Fruit fly (Drosophila melanogaster) whole organism, wandering third instar larva: Measurements from ENCODE around the gene NijA.

Experiments used
- Abd-B ChIP-seq: fragments of >200 bp; optimal IDR thresholded peaks from 2 replicates; lab custom pipeline; 2017; ENCODE audit warnings: missing biosample characterization, missing genetic modification characterization
- CG32264 ChIP-seq: fragments of 200-800 bp; sonication (Bioruptor generic); optimal IDR thresholded peaks from 2 replicates; lab custom pipeline; 2016; ENCODE audit warnings: missing biosample characterization, missing genetic modification characterization
- CG9705 ChIP-seq: fragments of 200-800 bp; sonication (Bioruptor generic); optimal IDR thresholded peaks from 2 replicates; lab custom pipeline; 2018; ENCODE audit warnings: missing biosample characterization, mild to moderate bottlenecking, missing genetic modification characterization
- CrebA ChIP-seq: fragments of 200-800 bp; sonication (Bioruptor generic); optimal IDR thresholded peaks from 2 replicates; lab custom pipeline; 2016; ENCODE audit warnings: missing biosample characterization, mild to moderate bottlenecking, missing genetic modification characterization, borderline replicate concordance
- Dif ChIP-seq: fragments of 200-275, 200-300 bp; sonication (Bioruptor generic); optimal IDR thresholded peaks from 2 replicates; lab custom pipeline; 2018; ENCODE audit warnings: missing biosample characterization, missing genetic modification characterization; ENCODE audit not compliant: partially characterized antibody
- GATAd ChIP-seq: sonication (Bioruptor generic); optimal IDR thresholded peaks from 2 replicates; lab custom pipeline; 2016; ENCODE audit warnings: missing biosample characterization, missing genetic modification characterization
- HLH106 ChIP-seq: fragments of 200-800 bp; optimal IDR thresholded peaks from 3 replicates; lab custom pipeline; 2019; ENCODE audit warnings: missing biosample characterization, mild to moderate bottlenecking, missing genetic modification characterization, moderate library complexity
- Hnf4 ChIP-seq: fragments of 200-800 bp; sonication (Bioruptor generic); optimal IDR thresholded peaks from 2 replicates; lab custom pipeline; 2016; ENCODE audit warnings: missing biosample characterization, mild to moderate bottlenecking, missing genetic modification characterization
- Hr78 ChIP-seq: fragments of >200 bp; optimal IDR thresholded peaks from 2 replicates; lab custom pipeline; 2017; ENCODE audit warnings: missing biosample characterization, missing genetic modification characterization
- Hr83 ChIP-seq: fragments of 200-300 bp; sonication (Bioruptor generic); optimal IDR thresholded peaks from 2 replicates; lab custom pipeline; 2016; ENCODE audit warnings: missing biosample characterization, mild to moderate bottlenecking, missing genetic modification characterization, moderate library complexity; ENCODE audit not compliant: poor library complexity, severe bottlenecking
- Jra ChIP-seq: sonication (Bioruptor generic); optimal IDR thresholded peaks from 2 replicates; lab custom pipeline; 2016; ENCODE audit warnings: missing biosample characterization, missing genetic modification characterization
- Mio ChIP-seq: sonication (Bioruptor generic); optimal IDR thresholded peaks from 2 replicates; lab custom pipeline; 2016; ENCODE audit warnings: missing biosample characterization, missing genetic modification characterization
- Myc ChIP-seq: fragments of >200 bp; optimal IDR thresholded peaks from 2 replicates; lab custom pipeline; 2017
- N ChIP-seq: fragments of >200 bp; optimal IDR thresholded peaks from 2 replicates; lab custom pipeline; 2018; ENCODE audit warnings: missing biosample characterization, missing external identifiers, missing genetic modification characterization
- OdsH ChIP-seq: fragments of 200-800 bp; sonication (Bioruptor generic); optimal IDR thresholded peaks from 2 replicates; lab custom pipeline; 2016; ENCODE audit warnings: missing biosample characterization, mild to moderate bottlenecking, missing genetic modification characterization
- Rel ChIP-seq, 2 experiments: fragments of 200-800 bp; sonication (Bioruptor generic) in 1 of 2; optimal IDR thresholded peaks; 2 replicates in 1 of 2; 3 replicates in 1 of 2; lab custom pipeline; 2016 to 2019; ENCODE audit warnings: mild to moderate bottlenecking in 2 of 2, missing biosample characterization in 2 of 2, missing genetic modification characterization in 2 of 2, moderate library complexity in 1 of 2
- Sp1 ChIP-seq: fragments of 200-800 bp; sonication (Bioruptor generic); optimal IDR thresholded peaks from 3 replicates; lab custom pipeline; 2019; ENCODE audit warnings: missing biosample characterization, mild to moderate bottlenecking, missing genetic modification characterization, moderate library complexity
- br ChIP-seq: fragments of 200-800 bp; sonication (Bioruptor generic); optimal IDR thresholded peaks from 2 replicates; lab custom pipeline; 2016; ENCODE audit warnings: missing biosample characterization, missing genetic modification characterization
- brk ChIP-seq: fragments of 200-800 bp; sonication (Bioruptor generic); optimal IDR thresholded peaks from 2 replicates; lab custom pipeline; 2016; ENCODE audit warnings: missing biosample characterization, mild to moderate bottlenecking, missing genetic modification characterization
- dl ChIP-seq, 2 experiments: fragments of 175-275, 200-275 bp in 1 of 2; fragments of 200-275 bp in 1 of 2; sonication (Bioruptor generic); optimal IDR thresholded peaks; lab custom pipeline; 2018; ENCODE audit warnings: mild to moderate bottlenecking in 2 of 2, missing biosample characterization in 2 of 2, missing genetic modification characterization in 2 of 2, moderate library complexity in 2 of 2; ENCODE audit not compliant: partially characterized antibody in 2 of 2, insufficient read depth in 1 of 2
- dmrt93B ChIP-seq: fragments of 200-800 bp; sonication (Bioruptor generic); optimal IDR thresholded peaks from 2 replicates; lab custom pipeline; 2018; ENCODE audit warnings: missing biosample characterization, mild to moderate bottlenecking, missing genetic modification characterization
- dsf ChIP-seq: sonication (Bioruptor generic); optimal IDR thresholded peaks from 2 replicates; lab custom pipeline; 2016; ENCODE audit warnings: missing biosample characterization, missing genetic modification characterization, borderline replicate concordance
- ey ChIP-seq: fragments of 200-800 bp; sonication (Bioruptor generic); optimal IDR thresholded peaks from 2 replicates; lab custom pipeline; 2016; ENCODE audit warnings: missing biosample characterization, missing genetic modification characterization
- foxo ChIP-seq, 2 experiments: fragments of 200-800 bp; sonication (Bioruptor generic); optimal IDR thresholded peaks; 2 replicates in 1 of 2; 3 replicates in 1 of 2; lab custom pipeline; 2016 to 2017; ENCODE audit warnings: missing biosample characterization in 2 of 2, missing genetic modification characterization in 2 of 2
- fru ChIP-seq: fragments of 200-800 bp; sonication (Bioruptor generic); optimal IDR thresholded peaks from 3 replicates; lab custom pipeline; 2016; ENCODE audit warnings: missing biosample characterization, mild to moderate bottlenecking, missing genetic modification characterization
- h ChIP-seq: fragments of 200-800 bp; sonication (Bioruptor generic); optimal IDR thresholded peaks from 3 replicates; lab custom pipeline; 2016; ENCODE audit warnings: missing biosample characterization, mild to moderate bottlenecking, missing genetic modification characterization
- lola ChIP-seq: fragments of >200 bp; optimal IDR thresholded peaks from 2 replicates; lab custom pipeline; 2017; ENCODE audit warnings: missing biosample characterization, missing genetic modification characterization
- pan ChIP-seq: fragments of >200 bp; optimal IDR thresholded peaks from 2 replicates; lab custom pipeline; 2017
- psq ChIP-seq: fragments of 200-800 bp; sonication (Bioruptor generic); optimal IDR thresholded peaks from 3 replicates; lab custom pipeline; 2017; ENCODE audit warnings: missing biosample characterization, mild to moderate bottlenecking, missing genetic modification characterization, moderate library complexity
- rgr ChIP-seq: fragments of 200-800 bp; sonication (Bioruptor generic); optimal IDR thresholded peaks from 3 replicates; lab custom pipeline; 2016; ENCODE audit warnings: missing biosample characterization, mild to moderate bottlenecking, missing genetic modification characterization
- sage ChIP-seq: fragments of 200-800 bp; sonication (Bioruptor generic); optimal IDR thresholded peaks from 2 replicates; lab custom pipeline; 2016; ENCODE audit warnings: missing biosample characterization, mild to moderate bottlenecking, missing genetic modification characterization
- sv ChIP-seq: fragments of 200-800 bp; sonication (Bioruptor generic); optimal IDR thresholded peaks from 3 replicates; lab custom pipeline; 2016; ENCODE audit warnings: missing biosample characterization, missing genetic modification characterization
- tai ChIP-seq: sonication (Bioruptor generic); optimal IDR thresholded peaks from 2 replicates; lab custom pipeline; 2016; ENCODE audit warnings: missing biosample characterization, missing genetic modification characterization
- usp ChIP-seq: fragments of >200 bp; optimal IDR thresholded peaks from 2 replicates; lab custom pipeline; 2017; ENCODE audit warnings: missing biosample characterization, missing genetic modification characterization
- woc ChIP-seq: sonication (Bioruptor generic); optimal IDR thresholded peaks from 2 replicates; lab custom pipeline; 2016; ENCODE audit warnings: missing biosample characterization, mild to moderate bottlenecking, missing genetic modification characterization

The NijA gene

dm6 chr3L:10716342-10716896, 19.7 kb upstream of the NijA start:
- peak; percentile 34 for TF ChIP-seq psq
- TF ChIP-seq Sp1 (GFP tag; lab: Kevin White, UChicago) = no peak
- peak; percentile 38 for TF ChIP-seq woc (GFP tag; lab: Kevin White, UChicago)
- TF ChIP-seq N = no peak
- TF ChIP-seq h (GFP tag; lab: Kevin White, UChicago) = peak; percentile 37
- peak; percentile 22 for TF ChIP-seq ey (GFP tag; lab: Kevin White, UChicago)
- TF ChIP-seq dmrt93B (GFP tag; lab: Kevin White, UChicago) = peak; percentile 1
- peak; percentile 39 for TF ChIP-seq OdsH (GFP tag; lab: Kevin White, UChicago)
- no peak for TF ChIP-seq usp (GFP tag; lab: Kevin White, UChicago)
- TF ChIP-seq fru = no peak
- TF ChIP-seq foxo (GFP tag; optimal IDR thresholded peaks at IDR 0.05; lab: Kevin White, UChicago) = peak in 1 of 2 experiments; percentile 22
- TF ChIP-seq lola = no peak
- peak; percentile 2 for TF ChIP-seq HLH106 (tag; lab: Kevin White, UChicago)
- peak; percentile 25 for TF ChIP-seq rgr

dm6 chr3L:10715748-10716147, 19.1 kb upstream of the NijA start:
- TF ChIP-seq OdsH (GFP tag; lab: Kevin White, UChicago) (no peak), psq (peak; percentile 16)

- TF ChIP-seq HLH106 (tag; lab: Kevin White, UChicago) (peak; percentile 84), psq (peak; percentile 80), dl (GFP tag; optimal IDR thresholded peaks at IDR 0.05; lab: Kevin White, UChicago; ENCODE audit: insufficient read depth in 1 of 2, partially characterized antibody in 2 of 2) (no peak), Jra (GFP tag; lab: Kevin White, UChicago) (peak; percentile 33), CG9705 (GFP tag; lab: Kevin White, UChicago) (peak; percentile 49), foxo (GFP tag; optimal IDR thresholded peaks at IDR 0.05; lab: Kevin White, UChicago) (peak in 1 of 2 experiments; percentile 85), Mio (GFP tag; lab: Kevin White, UChicago) (no peak), ey (GFP tag; lab: Kevin White, UChicago) (peak; percentile 81), woc (GFP tag; lab: Kevin White, UChicago) (peak; percentile 78), dmrt93B (GFP tag; lab: Kevin White, UChicago) (peak; percentile 65), br (GFP tag; lab: Kevin White, UChicago) (peak; percentile 83), rgr (peak; percentile 86), OdsH (GFP tag; lab: Kevin White, UChicago) (peak; percentile 87), GATAd (GFP tag; lab: Kevin White, UChicago) (no peak), h (GFP tag; lab: Kevin White, UChicago) (peak; percentile 86), brk (GFP tag; lab: Kevin White, UChicago) (peak; percentile 55), Rel (GFP tag; optimal IDR thresholded peaks at IDR 0.05; lab: Kevin White, UChicago) (peak; percentile 32), Rel (tag; optimal IDR thresholded peaks at IDR 0.05; lab: Kevin White, UChicago) (peak; percentile 11), dsf (GFP tag; lab: Kevin White, UChicago) (no peak), fru (peak; percentile 87), Hnf4 (peak; percentile 69), lola (no peak), CG32264 (GFP tag; lab: Kevin White, UChicago) (peak; percentile 47), N (no peak), Sp1 (GFP tag; lab: Kevin White, UChicago) (peak; percentile 89), sage (GFP tag; lab: Kevin White, UChicago) (peak; percentile 51)
Observed at dm6 chr3L:10713458-10714118, 16.9 kb upstream of the NijA start.

- TF ChIP-seq woc (GFP tag; lab: Kevin White, UChicago) (no peak), N (no peak), brk (GFP tag; lab: Kevin White, UChicago) (no peak), fru (peak; percentile 21), dl (GFP tag; optimal IDR thresholded peaks at IDR 0.05; lab: Kevin White, UChicago; ENCODE audit: insufficient read depth in 1 of 2, partially characterized antibody in 2 of 2) (no peak), CrebA (peak; percentile 48)
Observed at dm6 chr3L:10712005-10712404, 15.3 kb upstream of the NijA start.

- TF ChIP-seq dl (GFP tag; optimal IDR thresholded peaks at IDR 0.05; lab: Kevin White, UChicago; ENCODE audit: insufficient read depth in 1 of 2, partially characterized antibody in 2 of 2) = no peak
- no peak for TF ChIP-seq sv (GFP tag; lab: Kevin White, UChicago)
- TF ChIP-seq Hnf4 = peak; percentile 36
- TF ChIP-seq CG9705 (GFP tag; lab: Kevin White, UChicago) = peak; percentile 22
- TF ChIP-seq Abd-B (GFP tag; lab: Kevin White, UChicago) = no peak
- TF ChIP-seq brk (GFP tag; lab: Kevin White, UChicago) = peak; percentile 81
- TF ChIP-seq Sp1 (GFP tag; lab: Kevin White, UChicago) = peak; percentile 86
- peak; percentile 40 for TF ChIP-seq Rel (GFP tag; optimal IDR thresholded peaks at IDR 0.05; lab: Kevin White, UChicago)
- TF ChIP-seq Rel (tag; optimal IDR thresholded peaks at IDR 0.05; lab: Kevin White, UChicago) = peak; percentile 1
- no peak for TF ChIP-seq Dif (GFP tag; lab: Kevin White, UChicago)
- TF ChIP-seq Hr78 = no peak
- TF ChIP-seq foxo (GFP tag; optimal IDR thresholded peaks at IDR 0.05; lab: Kevin White, UChicago) = peak in 1 of 2 experiments; percentile 86
- TF ChIP-seq sage (GFP tag; lab: Kevin White, UChicago) = peak; percentile 60
- no peak for TF ChIP-seq N
- TF ChIP-seq Mio (GFP tag; lab: Kevin White, UChicago) = no peak
- TF ChIP-seq lola = no peak
- TF ChIP-seq woc (GFP tag; lab: Kevin White, UChicago) = peak; percentile 72
- no peak for TF ChIP-seq Myc
- peak; percentile 85 for TF ChIP-seq rgr
- TF ChIP-seq tai (GFP tag; lab: Kevin White, UChicago) = no peak
- no peak for TF ChIP-seq pan (lab: Kevin White, UChicago)
- TF ChIP-seq OdsH (GFP tag; lab: Kevin White, UChicago) = peak; percentile 84
- peak; percentile 91 for TF ChIP-seq psq
- TF ChIP-seq usp (GFP tag; lab: Kevin White, UChicago) = no peak
- no peak for TF ChIP-seq Hr83
Observed at dm6 chr3L:10711352-10711751, 14.7 kb upstream of the NijA start.
